Fruit fly (Drosophila melanogaster): Measurements from ENCODE around the gene GckIII.
A peak's percentile ranks its signal among the peaks of the same experiment; 100 is the strongest.

GckIII gene

dm6 chr3R:17065018-17065784, 20.1 kb upstream of the GckIII start (continued):
- TF ChIP-seq HLHmδ (GFP tag; optimal IDR thresholded peaks at IDR 0.05) (no peak), CG15011 (GFP tag; optimal IDR thresholded peaks at IDR 0.05) (peak; percentile 88), CG13287 (GFP tag; IDR thresholded peaks at IDR 0.05; ENCODE audit: partially characterized antibody) (0 out of 2 replicates have a peak, but pooled peaks have one; percentile 34), CG12071 (GFP tag; optimal IDR thresholded peaks at IDR 0.05) (peak; percentile 89), CG2199 (GFP tag; IDR thresholded peaks at IDR 0.05) (peak; percentile 79), CG8281 (tag; optimal IDR thresholded peaks at IDR 0.05) (peak; percentile 78), sna (GFP tag; IDR thresholded peaks at IDR 0.05; ENCODE audit: partially characterized antibody) (no peak), sens (GFP tag) (peak; percentile 99), sima (GFP tag; optimal IDR thresholded peaks at IDR 0.05) (peak; percentile 76), CG5953 (GFP tag; IDR thresholded peaks at IDR 0.05) (peak; percentile 56), HHEX (GFP tag; optimal IDR thresholded peaks at IDR 0.05) (peak; percentile 89), sens-2 (GFP tag; IDR thresholded peaks at IDR 0.05) (peak; percentile 70), seq (GFP tag; IDR thresholded peaks at IDR 0.05) (peak; percentile 81), gsb-n (tag; optimal IDR thresholded peaks at IDR 0.05) (peak; percentile 90), sr (GFP tag; IDR thresholded peaks at IDR 0.05) (peak; percentile 45; the same call in 2 of the 3 replicates), CG10462 (GFP tag; optimal IDR thresholded peaks at IDR 0.05) (peak; percentile 86), Elba2 (GFP tag; optimal IDR thresholded peaks at IDR 0.05) (no peak), Dek (tag; optimal IDR thresholded peaks at IDR 0.05) (peak; percentile 85), CG10431 (GFP tag; optimal IDR thresholded peaks at IDR 0.05) (peak; percentile 83), zfh1 (GFP tag; IDR thresholded peaks at IDR 0.05) (peak; percentile 84), Abd-B (GFP tag; optimal IDR thresholded peaks at IDR 0.05) (peak; percentile 83), CG17829 (tag; optimal IDR thresholded peaks at IDR 0.05) (peak; percentile 95), CG6854 (GFP tag; optimal IDR thresholded peaks at IDR 0.05) (peak; percentile 88), CG8478 (optimal IDR thresholded peaks at IDR 0.05) (no peak), CG9817 (tag; optimal IDR thresholded peaks at IDR 0.05) (peak; percentile 86), Nf-YC (tag; optimal IDR thresholded peaks at IDR 0.05) (peak; percentile 81), maf-S (GFP tag; optimal IDR thresholded peaks at IDR 0.05) (peak; percentile 89), inv (GFP tag; IDR thresholded peaks at IDR 0.05; ENCODE audit: partially characterized antibody) (no peak), CG12299 (tag; optimal IDR thresholded peaks at IDR 0.05) (peak; percentile 89), ato (GFP tag; IDR thresholded peaks at IDR 0.05; ENCODE audit: partially characterized antibody) (no peak), CG3163 (GFP tag; optimal IDR thresholded peaks at IDR 0.05) (peak; percentile 82), CG12391 (tag; optimal IDR thresholded peaks at IDR 0.05) (peak; percentile 97), hb (GFP tag; IDR thresholded peaks at IDR 0.05; ENCODE audit: partially characterized antibody) (no peak), NfI (GFP tag; optimal IDR thresholded peaks at IDR 0.05) (peak; percentile 93), pnt (GFP tag; optimal IDR thresholded peaks at IDR 0.05) (peak; percentile 79), CG34376 (GFP tag; optimal IDR thresholded peaks at IDR 0.05) (peak; percentile 94), E2f2 (GFP tag; IDR thresholded peaks at IDR 0.05) (peak; percentile 73; the same call in 1 of the 2 replicates), CG10543 (GFP tag; optimal IDR thresholded peaks at IDR 0.05) (peak; percentile 97), her (GFP tag; optimal IDR thresholded peaks at IDR 0.05) (peak; percentile 74), Hr39 (optimal IDR thresholded peaks at IDR 0.05) (no peak), gfzf (GFP tag; optimal IDR thresholded peaks at IDR 0.05) (no peak), ase (GFP tag; IDR thresholded peaks at IDR 0.05) (peak; percentile 81), CG10979 (tag; optimal IDR thresholded peaks at IDR 0.05) (peak; percentile 95), Ravus (GFP tag; IDR thresholded peaks at IDR 0.05) (peak; percentile 64), sqz (GFP tag; optimal IDR thresholded peaks at IDR 0.05) (peak; percentile 93), CG18619 (GFP tag; optimal IDR thresholded peaks at IDR 0.05) (peak; percentile 92), pzg (GFP tag; optimal IDR thresholded peaks at IDR 0.05) (peak; percentile 12), eyg (GFP tag; optimal IDR thresholded peaks at IDR 0.05) (peak; percentile 70), CG17186 (GFP tag; optimal IDR thresholded peaks at IDR 0.05) (peak; percentile 25)
